Fruit fly (Drosophila melanogaster) whole organism, prepupa: Measurements from ENCODE around the gene CG1943.

Source experiments
- Blimp-1 ChIP-seq: fragments of 200-800 bp; sonication (Bioruptor generic); optimal IDR thresholded peaks from 3 replicates; lab custom pipeline; 2017; ENCODE audit warnings: missing biosample characterization, missing genetic modification characterization, mild to moderate bottlenecking, moderate library complexity, missing genetic modification reagents
- CG10631 ChIP-seq: fragments of 200-800 bp; sonication (Bioruptor generic); optimal IDR thresholded peaks from 2 replicates; lab custom pipeline; 2016; ENCODE audit warnings: missing biosample characterization, missing genetic modification characterization
- CG10669 ChIP-seq: fragments of 200-800 bp; sonication (Bioruptor generic); optimal IDR thresholded peaks from 3 replicates; lab custom pipeline; 2018; ENCODE audit warnings: missing biosample characterization, mild to moderate bottlenecking, missing genetic modification characterization, moderate library complexity
- CG11294 ChIP-seq: fragments of 200-800 bp; sonication (Bioruptor generic); IDR thresholded peaks from 2 replicates; pipeline ENCODE4 v1.3.6; 2022; ENCODE audit warnings: missing biosample characterization, missing genetic modification characterization
- CG11762 ChIP-seq: fragments of 200-800 bp; sonication (Bioruptor generic); optimal IDR thresholded peaks from 3 replicates; lab custom pipeline; 2016; ENCODE audit warnings: missing biosample characterization, missing genetic modification characterization; ENCODE audit not compliant: insufficient read depth
- CG11902 ChIP-seq: fragments of 200-800 bp; sonication (Bioruptor generic); optimal IDR thresholded peaks from 3 replicates; lab custom pipeline; 2016; ENCODE audit warnings: missing biosample characterization, missing genetic modification characterization
- CG1621 ChIP-seq: fragments of 200-800 bp; sonication (Bioruptor generic); optimal IDR thresholded peaks from 3 replicates; lab custom pipeline; 2018; ENCODE audit warnings: missing biosample characterization, mild to moderate bottlenecking, missing genetic modification characterization
- CG16779 ChIP-seq: fragments of 200-800 bp; sonication (Bioruptor generic); optimal IDR thresholded peaks from 3 replicates; lab custom pipeline; 2017; ENCODE audit warnings: missing biosample characterization, mild to moderate bottlenecking, missing genetic modification characterization
- CG3032 ChIP-seq: fragments of 200-800 bp; optimal IDR thresholded peaks from 2 replicates; lab custom pipeline; 2019; ENCODE audit warnings: missing biosample characterization, mild to moderate bottlenecking, missing genetic modification characterization, moderate library complexity
- CG3919 ChIP-seq: fragments of 200-800 bp; sonication (Bioruptor generic); optimal IDR thresholded peaks from 3 replicates; lab custom pipeline; 2016; ENCODE audit warnings: missing biosample characterization, missing genetic modification characterization
- CG4318 ChIP-seq: fragments of 200-800 bp; sonication (Bioruptor generic); optimal IDR thresholded peaks from 3 replicates; lab custom pipeline; 2017; ENCODE audit warnings: missing biosample characterization, mild to moderate bottlenecking, missing genetic modification characterization
- CG6163 ChIP-seq: fragments of 200-800 bp; sonication (Bioruptor generic); IDR thresholded peaks from 3 replicates; pipeline ENCODE4 v1.3.6; 2022; ENCODE audit warnings: missing biosample characterization, missing genetic modification characterization
- CG6792 ChIP-seq: fragments of 200-800 bp; sonication (Bioruptor generic); optimal IDR thresholded peaks from 3 replicates; lab custom pipeline; 2016; ENCODE audit warnings: missing biosample characterization, missing genetic modification characterization
- CG6808 ChIP-seq: fragments of 200-800 bp; sonication (Bioruptor generic); optimal IDR thresholded peaks from 3 replicates; lab custom pipeline; 2017; ENCODE audit warnings: missing biosample characterization, missing genetic modification characterization, mild to moderate bottlenecking, moderate library complexity, missing genetic modification reagents
- CG6854 ChIP-seq: fragments of 200-800 bp; sonication (Bioruptor generic); optimal IDR thresholded peaks from 2 replicates; lab custom pipeline; 2017; ENCODE audit warnings: missing biosample characterization, mild to moderate bottlenecking, missing genetic modification characterization
- CG7368 ChIP-seq: fragments of 200-800 bp; sonication (Bioruptor generic); optimal IDR thresholded peaks from 3 replicates; lab custom pipeline; 2016; ENCODE audit warnings: missing biosample characterization, missing genetic modification characterization
- CG8119 ChIP-seq: fragments of 200-800 bp; sonication (Bioruptor generic); IDR thresholded peaks from 3 replicates; pipeline ENCODE4 v1.3.6; 2022; ENCODE audit warnings: missing biosample characterization, missing genetic modification characterization
- CG8319 ChIP-seq: fragments of 200-800 bp; sonication (Bioruptor generic); optimal IDR thresholded peaks from 3 replicates; lab custom pipeline; 2016; ENCODE audit warnings: missing biosample characterization, missing genetic modification characterization
- CG8632 ChIP-seq: fragments of 200-800 bp; sonication (Bioruptor generic); optimal IDR thresholded peaks from 3 replicates; lab custom pipeline; 2016; ENCODE audit warnings: missing biosample characterization, missing genetic modification characterization
- CG9139 ChIP-seq: fragments of 200-800 bp; sonication (Bioruptor generic); optimal IDR thresholded peaks from 3 replicates; lab custom pipeline; 2017; ENCODE audit warnings: missing biosample characterization, mild to moderate bottlenecking, missing genetic modification characterization
- Ets21C ChIP-seq: fragments of 200-800 bp; sonication (Bioruptor generic); optimal IDR thresholded peaks from 3 replicates; lab custom pipeline; 2016; ENCODE audit warnings: missing biosample characterization, missing genetic modification characterization
- Ets96B ChIP-seq: fragments of 200-800 bp; optimal IDR thresholded peaks from 2 replicates; lab custom pipeline; 2019; ENCODE audit warnings: missing biosample characterization, mild to moderate bottlenecking, missing genetic modification characterization, moderate library complexity
- Gug ChIP-seq: fragments of 200-800 bp; sonication (Bioruptor generic); IDR thresholded peaks from 2 replicates; pipeline ENCODE4 v1.3.6; 2022; ENCODE audit warnings: missing biosample characterization, missing genetic modification characterization
- Hr38 ChIP-seq: sonication (Bioruptor generic); optimal IDR thresholded peaks from 2 replicates; lab custom pipeline; 2016; ENCODE audit warnings: missing biosample characterization, missing genetic modification characterization
- Hr39 ChIP-seq: fragments of 200-800 bp; sonication (Bioruptor generic); optimal IDR thresholded peaks from 2 replicates; lab custom pipeline; 2016; ENCODE audit warnings: missing biosample characterization, missing genetic modification characterization
- Lpt ChIP-seq: fragments of 200-800 bp; sonication (Bioruptor generic); optimal IDR thresholded peaks from 3 replicates; lab custom pipeline; 2016; ENCODE audit warnings: missing biosample characterization, missing genetic modification characterization
- Met ChIP-seq: fragments of 200-800 bp; sonication (Bioruptor generic); optimal IDR thresholded peaks from 3 replicates; lab custom pipeline; 2016; ENCODE audit warnings: missing biosample characterization, missing genetic modification characterization
- Smox ChIP-seq: fragments of 200-800 bp; sonication (Bioruptor generic); optimal IDR thresholded peaks from 3 replicates; lab custom pipeline; 2016; ENCODE audit warnings: missing biosample characterization, missing genetic modification characterization
- Sox15 ChIP-seq: fragments of 200-800 bp; sonication (Bioruptor generic); optimal IDR thresholded peaks from 3 replicates; lab custom pipeline; 2016; ENCODE audit warnings: missing biosample characterization, missing genetic modification characterization
- acj6 ChIP-seq: fragments of 200-800 bp; sonication (Bioruptor generic); optimal IDR thresholded peaks from 3 replicates; lab custom pipeline; 2016; ENCODE audit warnings: missing biosample characterization, missing genetic modification characterization
- cyc ChIP-seq: fragments of 200-800 bp; sonication (Bioruptor generic); optimal IDR thresholded peaks from 3 replicates; lab custom pipeline; 2016; ENCODE audit warnings: missing biosample characterization, missing genetic modification characterization
- dac ChIP-seq: fragments of 200-800 bp; sonication (Bioruptor generic); optimal IDR thresholded peaks from 2 replicates; lab custom pipeline; 2017; ENCODE audit warnings: missing biosample characterization, mild to moderate bottlenecking, missing genetic modification characterization
- dsx ChIP-seq: fragments of 200-800 bp; optimal IDR thresholded peaks from 3 replicates; lab custom pipeline; 2019; ENCODE audit warnings: missing biosample characterization, mild to moderate bottlenecking, missing genetic modification characterization, moderate library complexity; ENCODE audit not compliant: poor library complexity, severe bottlenecking
- eg ChIP-seq: fragments of 200-800 bp; sonication (Bioruptor generic); IDR thresholded peaks from 3 replicates; pipeline ENCODE4 v1.3.6; 2022; ENCODE audit warnings: missing biosample characterization, missing genetic modification characterization
- fd59A ChIP-seq: fragments of 200-800 bp; sonication (Bioruptor generic); optimal IDR thresholded peaks from 2 replicates; lab custom pipeline; 2017; ENCODE audit warnings: missing biosample characterization, mild to moderate bottlenecking, missing genetic modification characterization, missing genetic modification reagents
- fd85E ChIP-seq: fragments of 200-800 bp; sonication (Bioruptor generic); optimal IDR thresholded peaks from 3 replicates; lab custom pipeline; 2016; ENCODE audit warnings: missing biosample characterization, missing genetic modification characterization
- fkh ChIP-seq: fragments of 200-800 bp; sonication (Bioruptor generic); optimal IDR thresholded peaks from 3 replicates; lab custom pipeline; 2017; ENCODE audit warnings: missing biosample characterization, mild to moderate bottlenecking, missing genetic modification characterization, moderate library complexity
- lz ChIP-seq: fragments of 200-800 bp; sonication (Bioruptor generic); optimal IDR thresholded peaks from 3 replicates; lab custom pipeline; 2016; ENCODE audit warnings: missing biosample characterization, missing genetic modification characterization
- net ChIP-seq: fragments of 200-800 bp; sonication (Bioruptor generic); optimal IDR thresholded peaks from 3 replicates; lab custom pipeline; 2016; ENCODE audit warnings: missing biosample characterization, missing genetic modification characterization
- salr ChIP-seq, 2 experiments: fragments of 200-800 bp; sonication (Bioruptor generic); optimal IDR thresholded peaks; 3 replicates each; lab custom pipeline; 2016 to 2018; ENCODE audit warnings: missing biosample characterization in 2 of 2, missing genetic modification characterization in 2 of 2, mild to moderate bottlenecking in 1 of 2
- ss ChIP-seq, 2 experiments: fragments of 200-800 bp; sonication (Bioruptor generic); optimal IDR thresholded peaks; 2 replicates in 1 of 2; 3 replicates in 1 of 2; lab custom pipeline; 2017 to 2018; ENCODE audit warnings: mild to moderate bottlenecking in 2 of 2, missing biosample characterization in 2 of 2, missing genetic modification characterization in 2 of 2, moderate library complexity in 1 of 2
- svp ChIP-seq: fragments of 200-800 bp; sonication (Bioruptor generic); peaks from one replicate; lab custom pipeline; 2016; ENCODE audit warnings: missing biosample characterization, missing genetic modification characterization
- topi ChIP-seq: fragments of 200-800 bp; sonication (Bioruptor generic); optimal IDR thresholded peaks from 3 replicates; lab custom pipeline; 2016; ENCODE audit warnings: missing biosample characterization, missing genetic modification characterization
- vri ChIP-seq: fragments of 200-800 bp; sonication (Bioruptor generic); optimal IDR thresholded peaks from 3 replicates; lab custom pipeline; 2016; ENCODE audit warnings: missing biosample characterization, mild to moderate bottlenecking, missing genetic modification characterization

Gene CG1943

DNA sequence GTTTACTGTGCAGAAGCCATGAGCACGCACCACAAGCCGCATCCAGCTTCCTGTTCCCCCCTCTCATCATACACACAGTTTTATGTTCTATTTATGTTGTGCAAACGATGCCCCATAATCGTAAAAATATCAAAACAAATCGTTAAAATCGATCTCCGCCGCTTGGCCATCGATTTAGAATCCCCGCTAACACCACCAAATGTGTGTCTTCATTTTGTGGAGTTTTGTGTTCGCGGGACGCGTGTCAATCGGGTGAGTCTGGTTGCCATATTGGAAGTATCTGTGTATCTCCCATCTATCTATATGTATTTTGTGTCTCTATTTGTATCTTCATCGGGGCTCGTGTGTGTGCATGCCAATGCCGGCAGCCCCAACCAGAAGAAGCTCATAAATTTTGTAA is 40.2 kb upstream of the CG1943 start:
- no peak for TF ChIP-seq eg (GFP tag; lab: Robert Waterston, UW)
- no peak for TF ChIP-seq CG4318 (GFP tag; lab: Kevin White, UChicago)
- TF ChIP-seq svp (GFP tag; lab: Kevin White, UChicago), result no peak
- no peak for TF ChIP-seq dsx (GFP tag; lab: Kevin White, UChicago)
- no peak for TF ChIP-seq CG10631 (GFP tag; lab: Kevin White, UChicago)
- TF ChIP-seq CG6792 (GFP tag; lab: Kevin White, UChicago), result no peak
- no peak for TF ChIP-seq salr (GFP tag; optimal IDR thresholded peaks at IDR 0.05; lab: Kevin White, UChicago)
- TF ChIP-seq Lpt, result no peak
- TF ChIP-seq cyc, result no peak
- TF ChIP-seq CG6854 (GFP tag; lab: Kevin White, UChicago), result no peak
- TF ChIP-seq Hr38 (GFP tag; lab: Kevin White, UChicago), result no peak
- no peak for TF ChIP-seq ss (GFP tag; optimal IDR thresholded peaks at IDR 0.05; lab: Kevin White, UChicago)
- TF ChIP-seq CG6808, result no peak
- no peak for TF ChIP-seq CG1621 (tag; lab: Kevin White, UChicago)
- no peak for TF ChIP-seq CG9139 (GFP tag; lab: Kevin White, UChicago)
- no peak for TF ChIP-seq CG11902 (GFP tag; lab: Kevin White, UChicago)

DNA sequence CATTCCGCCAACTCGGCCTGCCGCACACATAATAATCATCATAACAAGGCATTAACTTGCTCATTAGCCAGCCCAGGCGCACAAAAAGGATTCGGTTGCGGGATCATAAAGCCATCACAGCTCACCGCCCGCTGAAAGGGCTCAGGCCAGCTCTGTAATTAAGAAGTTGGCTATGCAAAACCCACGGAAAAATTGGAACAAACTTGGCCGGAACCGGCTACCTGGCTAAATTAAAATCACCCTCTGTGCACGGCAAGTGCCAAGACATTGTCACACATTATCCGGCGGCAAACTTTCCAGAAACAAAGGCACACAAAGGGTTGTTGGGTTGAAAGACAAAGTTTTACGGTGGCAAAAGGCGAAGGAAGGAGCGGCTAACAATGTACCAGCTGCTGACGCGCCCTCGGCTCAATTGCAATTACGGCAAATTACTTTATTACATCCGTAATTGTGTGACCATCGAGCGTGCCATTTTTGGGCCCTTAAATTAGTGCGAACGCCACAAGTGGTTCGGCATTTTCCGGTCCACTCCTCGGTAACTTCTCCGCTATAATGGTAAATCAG is 38.9 kb upstream of the CG1943 start:
- TF ChIP-seq net, result no peak
- TF ChIP-seq CG9139 (GFP tag; lab: Kevin White, UChicago), result no peak
- TF ChIP-seq dac (GFP tag; lab: Kevin White, UChicago), result no peak
- TF ChIP-seq CG11294 (GFP tag; lab: Robert Waterston, UW), result no peak
- TF ChIP-seq vri, result no peak
- no peak for TF ChIP-seq lz (GFP tag; lab: Kevin White, UChicago)
- TF ChIP-seq CG11902 (GFP tag; lab: Kevin White, UChicago), result no peak

DNA sequence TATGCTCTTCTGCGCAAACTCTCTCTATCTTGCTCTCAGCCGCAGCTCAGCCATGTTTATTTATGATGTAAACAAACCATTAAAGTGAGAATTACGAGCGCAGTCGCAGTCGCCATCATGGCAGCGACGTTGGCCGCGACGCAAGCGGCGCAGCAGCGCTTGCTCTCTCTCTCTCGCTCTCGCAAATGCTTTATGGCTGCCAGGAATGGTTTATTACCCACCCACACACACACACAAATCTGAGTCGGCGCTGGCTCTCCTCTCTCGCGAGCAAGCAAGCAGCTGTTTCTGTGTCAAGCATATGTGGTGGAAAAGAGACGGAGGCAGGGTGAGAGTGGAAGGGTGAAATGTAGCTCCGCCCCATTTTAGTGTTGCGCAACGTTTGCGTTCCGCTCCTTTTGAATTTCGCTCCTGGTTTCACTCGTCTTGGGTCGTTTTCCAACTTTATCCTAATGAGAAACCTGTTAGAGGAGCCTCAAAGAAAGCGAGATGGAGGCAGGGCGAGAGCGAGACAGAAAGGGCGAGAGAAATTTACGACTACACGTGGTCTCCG is 37.3 kb upstream of the CG1943 start:
- TF ChIP-seq CG7368 (GFP tag; lab: Kevin White, UChicago), result peak; percentile 24
- TF ChIP-seq eg (GFP tag; lab: Robert Waterston, UW), result no peak
- peak; percentile 16 for TF ChIP-seq lz (GFP tag; lab: Kevin White, UChicago)
- peak; percentile 88 for TF ChIP-seq fkh (GFP tag; lab: Kevin White, UChicago)
- TF ChIP-seq CG8319 (GFP tag; lab: Kevin White, UChicago), result no peak
- no peak for TF ChIP-seq CG9139 (GFP tag; lab: Kevin White, UChicago)
- TF ChIP-seq CG10669 (GFP tag; lab: Kevin White, UChicago), result no peak
- TF ChIP-seq CG3919 (GFP tag; lab: Kevin White, UChicago), result peak; percentile 57
- TF ChIP-seq Hr39 (GFP tag; lab: Kevin White, UChicago), result no peak
- TF ChIP-seq CG6854 (GFP tag; lab: Kevin White, UChicago), result no peak
- no peak for TF ChIP-seq fd85E (GFP tag; lab: Kevin White, UChicago)
- no peak for TF ChIP-seq Gug (GFP tag; lab: Robert Waterston, UW)
- no peak for TF ChIP-seq Sox15 (GFP tag; lab: Kevin White, UChicago)
- TF ChIP-seq fd59A (GFP tag; lab: Kevin White, UChicago), result no peak
- TF ChIP-seq CG16779 (tag; lab: Kevin White, UChicago), result no peak
- TF ChIP-seq Ets21C (GFP tag; lab: Kevin White, UChicago), result no peak
- peak; percentile 21 for TF ChIP-seq topi (GFP tag; lab: Kevin White, UChicago)
- no peak for TF ChIP-seq CG11902 (GFP tag; lab: Kevin White, UChicago)
- TF ChIP-seq Ets96B (tag; lab: Kevin White, UChicago), result no peak
- TF ChIP-seq Met (GFP tag; lab: Kevin White, UChicago), result peak; percentile 53
- no peak for TF ChIP-seq CG8632 (GFP tag; lab: Kevin White, UChicago)
- TF ChIP-seq dac (GFP tag; lab: Kevin White, UChicago), result no peak
- TF ChIP-seq dsx (GFP tag; lab: Kevin White, UChicago), result no peak
- TF ChIP-seq Smox (GFP tag; lab: Kevin White, UChicago), result peak; percentile 13
- no peak for TF ChIP-seq acj6 (GFP tag; lab: Kevin White, UChicago)
- no peak for TF ChIP-seq CG6163
- TF ChIP-seq CG1621 (tag; lab: Kevin White, UChicago), result peak; percentile 19
- peak; percentile 7 to 19 for TF ChIP-seq ss (GFP tag; optimal IDR thresholded peaks at IDR 0.05; lab: Kevin White, UChicago)
- TF ChIP-seq Blimp-1 (GFP tag; lab: Kevin White, UChicago), result peak; percentile 24
- no peak for TF ChIP-seq CG11762
- TF ChIP-seq CG3032 (tag; lab: Kevin White, UChicago), result no peak
- no peak for TF ChIP-seq Lpt
- no peak for TF ChIP-seq CG10631 (GFP tag; lab: Kevin White, UChicago)
- peak; percentile 43 for TF ChIP-seq vri
- peak; percentile 37 for TF ChIP-seq cyc
- TF ChIP-seq CG8119 (GFP tag; lab: Robert Waterston, UW), result no peak
- no peak for TF ChIP-seq Hr38 (GFP tag; lab: Kevin White, UChicago)
